Worm (Caenorhabditis elegans) whole organism, L4 larva: Measurements from ENCODE around the gene W09G10.9.
A peak's percentile ranks its signal among the peaks of the same experiment; 100 is the strongest.

Source experiments
- F26F4.8 ChIP-seq: fragments of 200-800 bp; sonication (Bioruptor generic); conservative IDR thresholded peaks from 2 replicates; pipeline ENCODE4 v1.3.6; 2022; ENCODE audit warnings: missing genetic modification characterization, missing compliant biosample characterization
- Y48G9A.11 ChIP-seq: fragments of 200-800 bp; sonication (Bioruptor generic); IDR thresholded peaks from 2 replicates; pipeline ENCODE4 v1.3.6; 2022; ENCODE audit warnings: missing genetic modification reagents, missing genetic modification characterization, missing compliant biosample characterization
- Y5F2A.4 ChIP-seq: fragments of 200-800 bp; sonication (Bioruptor generic); optimal IDR thresholded peaks from 2 replicates; lab custom pipeline; 2018; ENCODE audit warnings: mild to moderate bottlenecking, missing genetic modification characterization, missing compliant biosample characterization
- aha-1 ChIP-seq: fragments of 150-350 bp; peaks from one replicate; lab custom pipeline; 2014; ENCODE audit warnings: missing biosample characterization, missing genetic modification characterization
- daf-16 ChIP-seq, 3 experiments: sonication (generic microtip); optimal IDR thresholded peaks; 2 replicates each; lab custom pipeline; 2016 to 2017; ENCODE audit warnings: missing genetic modification characterization in 3 of 3, missing genetic modification reagents in 3 of 3, mild to moderate bottlenecking in 2 of 3, missing compliant biosample characterization in 2 of 3, missing biosample characterization in 1 of 3, moderate library complexity in 1 of 3
- dmd-6 ChIP-seq: fragments of 200-800 bp; sonication (Bioruptor generic); IDR thresholded peaks from 2 replicates; pipeline ENCODE4 v1.3.6; 2022; ENCODE audit warnings: missing genetic modification reagents, missing genetic modification characterization, missing compliant biosample characterization
- dmd-8 ChIP-seq: fragments of 200-800 bp; sonication (Bioruptor generic); IDR thresholded peaks from 2 replicates; pipeline ENCODE4 v1.3.6; 2022; ENCODE audit warnings: missing genetic modification characterization, missing compliant biosample characterization
- dmd-9 ChIP-seq: fragments of 200-800 bp; sonication (Bioruptor generic); IDR thresholded peaks from 2 replicates; pipeline ENCODE4 v1.3.6; 2022; ENCODE audit warnings: missing genetic modification reagents, missing genetic modification characterization, missing compliant biosample characterization
- hmg-1.1 ChIP-seq: fragments of 200-800 bp; sonication (Bioruptor generic); IDR thresholded peaks from 2 replicates; pipeline ENCODE4 v1.3.6; 2022; ENCODE audit warnings: missing genetic modification reagents, missing genetic modification characterization, missing compliant biosample characterization
- lin-1 ChIP-seq: fragments of 200-800 bp; sonication (Bioruptor generic); IDR thresholded peaks from 2 replicates; pipeline ENCODE4 v1.3.6; 2022; ENCODE audit warnings: missing genetic modification reagents, missing genetic modification characterization, missing compliant biosample characterization
- nhr-48 ChIP-seq: sonication (generic microtip); optimal IDR thresholded peaks from 2 replicates; lab custom pipeline; 2016; ENCODE audit warnings: mild to moderate bottlenecking, missing genetic modification characterization, missing compliant biosample characterization
- spr-3 ChIP-seq: fragments of 200-800 bp; sonication (Bioruptor generic); optimal IDR thresholded peaks from 2 replicates; lab custom pipeline; 2018; ENCODE audit warnings: mild to moderate bottlenecking, missing genetic modification characterization, missing compliant biosample characterization
- tra-1 ChIP-seq: fragments of 200-800 bp; sonication (Bioruptor generic); IDR thresholded peaks from 2 replicates; pipeline ENCODE4 v1.3.6; 2022; ENCODE audit warnings: missing genetic modification reagents, missing genetic modification characterization, missing compliant biosample characterization
- ztf-7 ChIP-seq: fragments of 150-350 bp; optimal IDR thresholded peaks from 2 replicates; lab custom pipeline; 2014; ENCODE audit warnings: missing biosample characterization, missing genetic modification characterization

The W09G10.9 gene

ce11 chrII:3567576-3567975, 46.0 kb downstream of the W09G10.9 start (continued):
- peak; percentile 59 for TF ChIP-seq dmd-6 (GFP tag; lab: Robert Waterston, UW)
- TF ChIP-seq nhr-48 (tag; lab: Kevin White, UChicago), result peak; percentile 55
- peak; percentile 59 for TF ChIP-seq hmg-1.1 (GFP tag; lab: Robert Waterston, UW)
- peak; percentile 29 to 86 for TF ChIP-seq daf-16 (GFP tag; optimal IDR thresholded peaks at IDR 0.05; lab: Kevin White, UChicago)
- TF ChIP-seq daf-16 (tag; optimal IDR thresholded peaks at IDR 0.05; lab: Kevin White, UChicago), result peak; percentile 77
- peak; percentile 19 for TF ChIP-seq spr-3
- TF ChIP-seq Y5F2A.4 (GFP tag; lab: Kevin White, UChicago), result peak; percentile 52
- peak; percentile 56; the same call in 1 of the 2 replicates for TF ChIP-seq dmd-9 (GFP tag; lab: Robert Waterston, UW)
- TF ChIP-seq F26F4.8 (GFP tag; lab: Robert Waterston, UW), result peak; percentile 74
- peak; percentile 88 for TF ChIP-seq dmd-8 (GFP tag; lab: Robert Waterston, UW)
- TF ChIP-seq tra-1, result peak; percentile 54; the same call in 1 of the 2 replicates
- peak; percentile 67; the same call in 1 of the 2 replicates for TF ChIP-seq Y48G9A.11 (GFP tag; lab: Robert Waterston, UW)
- TF ChIP-seq lin-1 (GFP tag; lab: Robert Waterston, UW), result 0 out of 2 replicates have a peak, but pooled peaks have one; percentile 43

ce11 chrII:3569118-3569517, 47.5 kb downstream of the W09G10.9 start, which contains the start of gene clec-127:
clec-127 (minus strand) TSS chrII:3569218.
- no peak for TF ChIP-seq daf-16 (GFP tag; optimal IDR thresholded peaks at IDR 0.05; lab: Kevin White, UChicago)
- peak; percentile 22 for TF ChIP-seq daf-16 (tag; optimal IDR thresholded peaks at IDR 0.05; lab: Kevin White, UChicago)
- TF ChIP-seq ztf-7, result no peak

- TF ChIP-seq spr-3, result no peak
- peak; percentile 51 for TF ChIP-seq aha-1 (tag; lab: Kevin White, UChicago)
Measured at ce11 chrII:3570927-3571538, 49.4 kb downstream of the W09G10.9 start, which contains the start of the genes clec-128 and clec-129. clec-128 (minus strand) TSS chrII:3571027. clec-129 (plus strand) TSS chrII:3571488.
